Worm (Caenorhabditis elegans) whole organism, late embryonic: Measurements from ENCODE around the gene Y38F1A.7.

Experiments
- C08G9.2 ChIP-seq: sonication (generic microtip); optimal IDR thresholded peaks from 2 replicates; lab custom pipeline; 2016; ENCODE audit warnings: mild to moderate bottlenecking, missing genetic modification characterization, moderate library complexity, missing compliant biosample characterization
- ama-1 ChIP-seq: fragments of 150-350 bp; optimal IDR thresholded peaks from 2 replicates; lab custom pipeline; 2014
- ceh-2 ChIP-seq: sonication (generic microtip); optimal IDR thresholded peaks from 2 replicates; lab custom pipeline; 2016; ENCODE audit warnings: missing genotype, missing genetic modification characterization, missing compliant biosample characterization
- ceh-45 ChIP-seq: fragments of 200-800 bp; sonication (Bioruptor generic); IDR thresholded peaks from 2 replicates; pipeline ENCODE4 v1.3.6; 2022; ENCODE audit warnings: missing genetic modification reagents, missing genetic modification characterization, missing compliant biosample characterization
- elt-4 ChIP-seq: sonication (generic microtip); optimal IDR thresholded peaks from 2 replicates; lab custom pipeline; 2016; ENCODE audit warnings: missing genetic modification characterization, missing compliant biosample characterization
- mec-3 ChIP-seq: sonication (generic microtip); optimal IDR thresholded peaks from 2 replicates; lab custom pipeline; 2016; ENCODE audit warnings: borderline replicate concordance, missing genetic modification characterization, missing compliant biosample characterization

ce11 chrII:12990964-12991593 is 6.5 kb downstream of the Y38F1A.7 start:
- TF ChIP-seq C08G9.2: no peak
- no peak for TF ChIP-seq ceh-45 (GFP tag; lab: Robert Waterston, UW)
- no peak for TF ChIP-seq elt-4
- no peak for TF ChIP-seq mec-3 (tag; lab: Kevin White, UChicago)
- TF ChIP-seq ceh-2: no peak
- TF ChIP-seq ama-1 (lab: Kevin White, UChicago): no peak
